Fruit fly (Drosophila melanogaster): Measurements from ENCODE around the gene CG13361.

The CG13361 gene

dm6 chrX:713249-713898 lies 40.1 kb downstream of the CG13361 start:
- TF ChIP-seq CG2678 (tag; optimal IDR thresholded peaks at IDR 0.05) (peak; percentile 10), bbx (GFP tag; IDR thresholded peaks at IDR 0.05; ENCODE audit: partially characterized antibody) (0 out of 2 replicates have a peak, but pooled peaks have one; percentile 9), mld (GFP tag; IDR thresholded peaks at IDR 0.05; ENCODE audit: partially characterized antibody) (no peak), CG16815 (GFP tag; optimal IDR thresholded peaks at IDR 0.05) (no peak), CG13287 (GFP tag; IDR thresholded peaks at IDR 0.05; ENCODE audit: partially characterized antibody) (peak; percentile 37; the same call in 1 of the 2 replicates), row (GFP tag; IDR thresholded peaks at IDR 0.05) (peak; percentile 38; the same call in 2 of the 3 replicates), trem (tag; optimal IDR thresholded peaks at IDR 0.05) (no peak), CG18599 (GFP tag; optimal IDR thresholded peaks at IDR 0.05) (peak; percentile 5), BEAF-32 (GFP tag; optimal IDR thresholded peaks at IDR 0.05) (peak; percentile 46), Med (GFP tag) (peak; percentile 74), CG9932 (GFP tag; IDR thresholded peaks at IDR 0.05) (0 out of 2 replicates have a peak, but pooled peaks have one; percentile 18), CG11504 (tag; optimal IDR thresholded peaks at IDR 0.05) (no peak), CG10979 (tag; optimal IDR thresholded peaks at IDR 0.05) (no peak), CG2712 (tag; optimal IDR thresholded peaks at IDR 0.05) (peak; percentile 25), Scr (GFP tag; IDR thresholded peaks at IDR 0.05; ENCODE audit: partially characterized antibody) (peak; percentile 39; the same call in 1 of the 2 replicates), bsh (GFP tag; optimal IDR thresholded peaks at IDR 0.05) (peak in 1 of 2 experiments; percentile 0), crol (GFP tag; IDR thresholded peaks at IDR 0.05) (peak; percentile 80), CG17568 (GFP tag; optimal IDR thresholded peaks at IDR 0.05) (no peak), knrl (GFP tag; IDR thresholded peaks at IDR 0.05; ENCODE audit: partially characterized antibody) (0 out of 3 replicates have a peak, but pooled peaks have one; percentile 16), CG34224 (GFP tag; IDR thresholded peaks at IDR 0.05; ENCODE audit: partially characterized antibody) (no peak), Dll (GFP tag; IDR thresholded peaks at IDR 0.05; ENCODE audit: partially characterized antibody) (peak; percentile 38; the same call in 1 of the 4 replicates), prd (optimal IDR thresholded peaks at IDR 0.05) (no peak), prd (GFP tag; IDR thresholded peaks at IDR 0.05) (0 out of 3 replicates have a peak, but pooled peaks have one; percentile 15), Blimp-1 (GFP tag; optimal IDR thresholded peaks at IDR 0.05) (peak; percentile 5), tin (GFP tag; optimal IDR thresholded peaks at IDR 0.05) (no peak), lab (GFP tag; optimal IDR thresholded peaks at IDR 0.05) (peak; percentile 21), gem (tag; optimal IDR thresholded peaks at IDR 0.05) (peak; percentile 15), eve (GFP tag; optimal IDR thresholded peaks at IDR 0.05) (peak in 1 of 2 experiments; percentile 61), Tbp (GFP tag; optimal IDR thresholded peaks at IDR 0.05) (no peak), Sry-δ (GFP tag; optimal IDR thresholded peaks at IDR 0.05) (peak; percentile 26), gcm (GFP tag; optimal IDR thresholded peaks at IDR 0.05) (peak; percentile 66), D19A (tag; optimal IDR thresholded peaks at IDR 0.05) (peak; percentile 12)

dm6 chrX:711852-712251 lies 41.6 kb downstream of the CG13361 start:
- TF ChIP-seq Ptx1 (GFP tag; IDR thresholded peaks at IDR 0.05) (peak; percentile 19; the same call in 1 of the 2 replicates), tx (GFP tag; optimal IDR thresholded peaks at IDR 0.05) (no peak), Xrp1 (GFP tag; IDR thresholded peaks at IDR 0.05) (peak; percentile 70), pan (optimal IDR thresholded peaks at IDR 0.05) (no peak), pan (GFP tag; optimal IDR thresholded peaks at IDR 0.05 in 1 of 2, IDR thresholded peaks at IDR 0.05 in 1 of 2) (peak in 1 of 2 experiments; percentile 15), grau (tag; optimal IDR thresholded peaks at IDR 0.05) (peak; percentile 3), prd (optimal IDR thresholded peaks at IDR 0.05) (no peak), prd (GFP tag; IDR thresholded peaks at IDR 0.05) (peak; percentile 22; the same call in 1 of the 3 replicates), ara (GFP tag; IDR thresholded peaks at IDR 0.05) (peak; percentile 37; the same call in 1 of the 2 replicates), unpg (GFP tag; optimal IDR thresholded peaks at IDR 0.05) (peak; percentile 2), CG4328 (GFP tag; optimal IDR thresholded peaks at IDR 0.05) (no peak), gem (tag; optimal IDR thresholded peaks at IDR 0.05) (peak; percentile 18), CG31441 (GFP tag; IDR thresholded peaks at IDR 0.05) (0 out of 2 replicates have a peak, but pooled peaks have one; percentile 12), CG14710 (tag; optimal IDR thresholded peaks at IDR 0.05) (peak; percentile 3), mld (GFP tag; IDR thresholded peaks at IDR 0.05; ENCODE audit: partially characterized antibody) (no peak), Sox102F (GFP tag; optimal IDR thresholded peaks at IDR 0.05) (peak; percentile 33), Optix (GFP tag; IDR thresholded peaks at IDR 0.05) (0 out of 3 replicates have a peak, but pooled peaks have one; percentile 9), nmo (GFP tag; optimal IDR thresholded peaks at IDR 0.05) (peak; percentile 8), CG8388 (GFP tag; optimal IDR thresholded peaks at IDR 0.05) (peak; percentile 1)

All from whole organism, embryonic.